Fruit fly (Drosophila melanogaster): ENCODE data around the gene Taf10b.

Gene Taf10b

dm6 chr2L:2754437-2755322, 13.0 kb downstream of the Taf10b start (continued):
- TF ChIP-seq CG1647 (GFP tag; optimal IDR thresholded peaks at IDR 0.05), result peak; percentile 58
- no peak for TF ChIP-seq Drgx (GFP tag; IDR thresholded peaks at IDR 0.05)
- no peak for TF ChIP-seq al (GFP tag; IDR thresholded peaks at IDR 0.05)
- TF ChIP-seq CG2129 (GFP tag; IDR thresholded peaks at IDR 0.05; ENCODE audit: partially characterized antibody), result no peak
- TF ChIP-seq pan (optimal IDR thresholded peaks at IDR 0.05), result no peak
- no peak for TF ChIP-seq pan (GFP tag; optimal IDR thresholded peaks at IDR 0.05 in 1 of 2, IDR thresholded peaks at IDR 0.05 in 1 of 2)
- peak; percentile 80 for TF ChIP-seq CG10543 (GFP tag; optimal IDR thresholded peaks at IDR 0.05)
- TF ChIP-seq CG2678 (tag; optimal IDR thresholded peaks at IDR 0.05), result peak; percentile 94
- peak; percentile 85 for TF ChIP-seq CG9727 (GFP tag; optimal IDR thresholded peaks at IDR 0.05)
- peak; percentile 77 for TF ChIP-seq CG17385 (GFP tag; optimal IDR thresholded peaks at IDR 0.05)
- TF ChIP-seq fd96Cb (tag; optimal IDR thresholded peaks at IDR 0.05), result peak; percentile 61
- no peak for TF ChIP-seq CG13287 (GFP tag; IDR thresholded peaks at IDR 0.05; ENCODE audit: partially characterized antibody)
- TF ChIP-seq D19B (GFP tag; optimal IDR thresholded peaks at IDR 0.05), result peak; percentile 80
- no peak for TF ChIP-seq CG4282 (GFP tag; optimal IDR thresholded peaks at IDR 0.05)
- TF ChIP-seq cg (GFP tag; optimal IDR thresholded peaks at IDR 0.05), result no peak
- TF ChIP-seq bab2 (GFP tag; optimal IDR thresholded peaks at IDR 0.05), result peak; percentile 71
- TF ChIP-seq Oaz (GFP tag; IDR thresholded peaks at IDR 0.05), result no peak
- TF ChIP-seq vfl (GFP tag; optimal IDR thresholded peaks at IDR 0.05), result peak; percentile 38
- no peak for TF ChIP-seq CG31388 (GFP tag; optimal IDR thresholded peaks at IDR 0.05)
- peak; percentile 81 for TF ChIP-seq nom (GFP tag; optimal IDR thresholded peaks at IDR 0.05)
- peak; percentile 63 for TF ChIP-seq pfk (GFP tag; optimal IDR thresholded peaks at IDR 0.05)
- TF ChIP-seq gsb-n (tag; optimal IDR thresholded peaks at IDR 0.05), result peak; percentile 50
- TF ChIP-seq CG1603 (tag; optimal IDR thresholded peaks at IDR 0.05), result peak; percentile 65
- TF ChIP-seq CG4854 (GFP tag; optimal IDR thresholded peaks at IDR 0.05), result peak; percentile 50
- no peak for TF ChIP-seq CG9797 (GFP tag; optimal IDR thresholded peaks at IDR 0.05)
- peak; percentile 58 for TF ChIP-seq Nf-YC (tag; optimal IDR thresholded peaks at IDR 0.05)
- TF ChIP-seq crc (GFP tag; optimal IDR thresholded peaks at IDR 0.05), result peak; percentile 83
- peak; percentile 71 for TF ChIP-seq Side (GFP tag; optimal IDR thresholded peaks at IDR 0.05)
- TF ChIP-seq unpg (GFP tag; optimal IDR thresholded peaks at IDR 0.05), result peak; percentile 78
- TF ChIP-seq CG7928 (GFP tag; optimal IDR thresholded peaks at IDR 0.05), result peak; percentile 68
- no peak for TF ChIP-seq dysf (GFP tag; IDR thresholded peaks at IDR 0.05)
- no peak for TF ChIP-seq Ravus (GFP tag; IDR thresholded peaks at IDR 0.05)
- TF ChIP-seq CG12391 (tag; optimal IDR thresholded peaks at IDR 0.05), result peak; percentile 86
- peak; percentile 58 for TF ChIP-seq pros (GFP tag; optimal IDR thresholded peaks at IDR 0.05)
- TF ChIP-seq sens (GFP tag), result peak; percentile 94
- TF ChIP-seq CG11723 (GFP tag; optimal IDR thresholded peaks at IDR 0.05), result peak; percentile 82
- peak; percentile 77 for TF ChIP-seq ems (GFP tag; optimal IDR thresholded peaks at IDR 0.05)
- TF ChIP-seq CG6765 (GFP tag; optimal IDR thresholded peaks at IDR 0.05), result peak; percentile 90
- peak; percentile 86 for TF ChIP-seq Fer1 (GFP tag; optimal IDR thresholded peaks at IDR 0.05)
- peak; percentile 73 for TF ChIP-seq CG31365 (tag; optimal IDR thresholded peaks at IDR 0.05)
- peak; percentile 75 for TF ChIP-seq CG17912 (GFP tag; optimal IDR thresholded peaks at IDR 0.05)
- no peak for TF ChIP-seq CG9932 (GFP tag; IDR thresholded peaks at IDR 0.05)
- TF ChIP-seq her (GFP tag; optimal IDR thresholded peaks at IDR 0.05), result peak; percentile 74
- TF ChIP-seq twi (tag; optimal IDR thresholded peaks at IDR 0.05), result peak; percentile 54
- peak; percentile 56 for TF ChIP-seq run (tag; optimal IDR thresholded peaks at IDR 0.05)
- TF ChIP-seq Spps (tag; optimal IDR thresholded peaks at IDR 0.05), result peak; percentile 63
- TF ChIP-seq Dref (GFP tag; IDR thresholded peaks at IDR 0.05), result no peak
- TF ChIP-seq mam (GFP tag; optimal IDR thresholded peaks at IDR 0.05), result peak; percentile 79
- no peak for TF ChIP-seq Poxn (GFP tag; IDR thresholded peaks at IDR 0.05)

All from whole organism, embryonic.